Fruit fly (Drosophila melanogaster) whole organism, embryonic: ENCODE results near the gene CG10011.

Experiments used
- Ada2b ChIP-seq: fragments of 200-800 bp; sonication (Bioruptor generic); IDR thresholded peaks from 2 replicates; pipeline ENCODE4 v1.3.6; 2022; ENCODE audit warnings: missing biosample characterization, missing genetic modification characterization
- Asciz ChIP-seq: fragments of 200-800 bp; sonication (Bioruptor generic); optimal IDR thresholded peaks from 2 replicates; lab custom pipeline; 2017; ENCODE audit warnings: missing biosample characterization, mild to moderate bottlenecking, missing genetic modification characterization, missing genetic modification reagents
- B-H2 ChIP-seq: fragments of 200-800 bp; sonication (Bioruptor generic); optimal IDR thresholded peaks from 2 replicates; lab custom pipeline; 2018; ENCODE audit warnings: missing biosample characterization, mild to moderate bottlenecking, missing genetic modification characterization
- CG10274 ChIP-seq: fragments of 200-800 bp; sonication (Bioruptor generic); optimal IDR thresholded peaks from 3 replicates; lab custom pipeline; 2017; ENCODE audit warnings: missing biosample characterization, mild to moderate bottlenecking, missing genetic modification characterization
- CG11723 ChIP-seq: fragments of 200-800 bp; sonication (Bioruptor generic); optimal IDR thresholded peaks from 2 replicates; lab custom pipeline; 2017; ENCODE audit warnings: missing biosample characterization, mild to moderate bottlenecking, missing genetic modification characterization
- CG12659 ChIP-seq: fragments of 200-800 bp; sonication (Bioruptor generic); optimal IDR thresholded peaks from 3 replicates; lab custom pipeline; 2017; ENCODE audit warnings: mild to moderate bottlenecking, missing biosample characterization, missing genetic modification reagents, missing genetic modification characterization
- CG15011 ChIP-seq: fragments of 200-800 bp; sonication (Bioruptor generic); optimal IDR thresholded peaks from 3 replicates; lab custom pipeline; 2018; ENCODE audit warnings: missing biosample characterization, mild to moderate bottlenecking, missing genetic modification characterization
- CG15269 ChIP-seq: fragments of 200-800 bp; sonication (Bioruptor generic); optimal IDR thresholded peaks from 2 replicates; lab custom pipeline; 2018; ENCODE audit warnings: missing biosample characterization, mild to moderate bottlenecking, missing genetic modification characterization, moderate library complexity
- CG15479 ChIP-seq: fragments of 200-800 bp; sonication (Bioruptor generic); optimal IDR thresholded peaks from 3 replicates; lab custom pipeline; 2019; ENCODE audit warnings: missing biosample characterization, mild to moderate bottlenecking, missing genetic modification characterization, moderate library complexity
- CG17186 ChIP-seq: fragments of 200-800 bp; sonication (Bioruptor generic); optimal IDR thresholded peaks from 3 replicates; lab custom pipeline; 2017; ENCODE audit warnings: missing biosample characterization, missing genetic modification reagents, missing genetic modification characterization
- CG7963 ChIP-seq: fragments of 200-800 bp; sonication (Bioruptor generic); IDR thresholded peaks from 3 replicates; pipeline ENCODE4 v1.3.6; 2022; ENCODE audit warnings: missing biosample characterization, missing genetic modification characterization; ENCODE audit not compliant: partially characterized antibody
- CG8924 ChIP-seq: fragments of 200-800 bp; optimal IDR thresholded peaks from 3 replicates; lab custom pipeline; 2019; ENCODE audit warnings: missing biosample characterization, mild to moderate bottlenecking, missing genetic modification characterization, moderate library complexity
- CG9727 ChIP-seq: fragments of 200-800 bp; sonication (Bioruptor generic); optimal IDR thresholded peaks from 3 replicates; lab custom pipeline; 2017; ENCODE audit warnings: missing biosample characterization, mild to moderate bottlenecking, missing genetic modification characterization
- CTCF ChIP-seq: fragments of 200-800 bp; sonication (Bioruptor generic); optimal IDR thresholded peaks from 2 replicates; lab custom pipeline; 2017; ENCODE audit warnings: missing biosample characterization, mild to moderate bottlenecking, missing genetic modification characterization, moderate library complexity
- CoRest ChIP-seq: fragments of 200-800 bp; sonication (Bioruptor generic); optimal IDR thresholded peaks from 3 replicates; lab custom pipeline; 2018; ENCODE audit warnings: missing biosample characterization, mild to moderate bottlenecking, missing genetic modification characterization, moderate library complexity
- Dad ChIP-seq: fragments of 200-800 bp; sonication (Bioruptor generic); optimal IDR thresholded peaks from 3 replicates; lab custom pipeline; 2016; ENCODE audit warnings: missing biosample characterization, missing genetic modification characterization
- Dfd ChIP-seq, 2 experiments: fragments of >200 bp; optimal IDR thresholded peaks; 2 replicates each; lab custom pipeline; 2017; ENCODE audit warnings: missing biosample characterization in 2 of 2, missing genetic modification characterization in 2 of 2
- Ets65A ChIP-seq: fragments of 200-800 bp; sonication (Bioruptor generic); peaks from one replicate; lab custom pipeline; 2016; ENCODE audit warnings: missing biosample characterization, missing genetic modification characterization
- Hr39 ChIP-seq: fragments of >200 bp; optimal IDR thresholded peaks from 2 replicates; lab custom pipeline; 2017
- Hr78 ChIP-seq, 2 experiments: fragments of 200-800 bp in 1 of 2; fragments of >200 bp in 1 of 2; sonication (Bioruptor generic) in 1 of 2; optimal IDR thresholded peaks; 2 replicates each; lab custom pipeline; 2017 to 2019; ENCODE audit warnings: missing biosample characterization in 2 of 2, missing genetic modification characterization in 2 of 2, mild to moderate bottlenecking in 1 of 2, moderate library complexity in 1 of 2
- Kr ChIP-seq: fragments of 200-800 bp; sonication (Bioruptor generic); optimal IDR thresholded peaks from 2 replicates; lab custom pipeline; 2017; ENCODE audit warnings: missing biosample characterization, mild to moderate bottlenecking, missing genetic modification characterization
- Med ChIP-seq: fragments of 200-800 bp; sonication (Bioruptor generic); peaks from one replicate; lab custom pipeline; 2016; ENCODE audit warnings: missing biosample characterization, missing genetic modification characterization, mild to moderate bottlenecking, inconsistent platforms, moderate library complexity
- Sox102F ChIP-seq: fragments of 200-800 bp; sonication (Bioruptor generic); optimal IDR thresholded peaks from 2 replicates; lab custom pipeline; 2018; ENCODE audit warnings: missing biosample characterization, mild to moderate bottlenecking, missing genetic modification characterization, moderate library complexity
- YL-1 ChIP-seq: fragments of 200-800 bp; sonication (Bioruptor generic); optimal IDR thresholded peaks from 3 replicates; lab custom pipeline; 2017; ENCODE audit warnings: missing biosample characterization, mild to moderate bottlenecking, missing genetic modification characterization
- cg ChIP-seq: fragments of 200-800 bp; sonication (Bioruptor generic); optimal IDR thresholded peaks from 3 replicates; lab custom pipeline; 2019; ENCODE audit warnings: missing biosample characterization, mild to moderate bottlenecking, missing genetic modification characterization, moderate library complexity
- esg ChIP-seq: fragments of 200-800 bp; sonication (Bioruptor generic); conservative IDR thresholded peaks from 2 replicates; pipeline ENCODE4 v1.3.6; 2022; ENCODE audit warnings: missing biosample characterization, missing genetic modification characterization
- grn ChIP-seq: fragments of 200-800 bp; sonication (Bioruptor generic); optimal IDR thresholded peaks from 3 replicates; lab custom pipeline; 2017; ENCODE audit warnings: missing biosample characterization, missing genetic modification characterization
- gt ChIP-seq: fragments of 200-800 bp; sonication (Bioruptor generic); IDR thresholded peaks from 2 replicates; pipeline ENCODE4 v1.3.6; 2022; ENCODE audit warnings: missing biosample characterization, missing genetic modification characterization
- oc ChIP-seq: fragments of 200-800 bp; sonication (Bioruptor generic); optimal IDR thresholded peaks from 2 replicates; lab custom pipeline; 2018; ENCODE audit warnings: missing biosample characterization, mild to moderate bottlenecking, missing genetic modification characterization, moderate library complexity
- pfk ChIP-seq: fragments of 200-800 bp; sonication (Bioruptor generic); optimal IDR thresholded peaks from 2 replicates; lab custom pipeline; 2018; ENCODE audit warnings: missing biosample characterization, mild to moderate bottlenecking, missing genetic modification characterization, moderate library complexity
- sens ChIP-seq: fragments of 200-800 bp; sonication (Bioruptor generic); peaks from one replicate; lab custom pipeline; 2016; ENCODE audit warnings: missing biosample characterization, missing genetic modification characterization
- sim ChIP-seq: fragments of 200-800 bp; sonication (Bioruptor generic); IDR thresholded peaks from 2 replicates; pipeline ENCODE4 v1.3.6; 2022; ENCODE audit warnings: missing biosample characterization, missing genetic modification characterization
- slbo ChIP-seq: fragments of 200-800 bp; sonication (Bioruptor generic); IDR thresholded peaks from 2 replicates; pipeline ENCODE4 v1.3.6; 2022; ENCODE audit warnings: missing biosample characterization, missing genetic modification characterization
- tgo ChIP-seq: fragments of 200-800 bp; sonication (Bioruptor generic); IDR thresholded peaks from 3 replicates; pipeline ENCODE4 v1.3.6; 2022; ENCODE audit warnings: missing biosample characterization, missing genetic modification characterization
- tin ChIP-seq: fragments of 200-800 bp; sonication (Bioruptor generic); optimal IDR thresholded peaks from 3 replicates; lab custom pipeline; 2016; ENCODE audit warnings: missing biosample characterization, missing genetic modification characterization
- vfl ChIP-seq: fragments of 200-800 bp; sonication (Bioruptor generic); optimal IDR thresholded peaks from 2 replicates; lab custom pipeline; 2016; ENCODE audit warnings: missing biosample characterization, missing genetic modification characterization

Gene CG10011

DNA sequence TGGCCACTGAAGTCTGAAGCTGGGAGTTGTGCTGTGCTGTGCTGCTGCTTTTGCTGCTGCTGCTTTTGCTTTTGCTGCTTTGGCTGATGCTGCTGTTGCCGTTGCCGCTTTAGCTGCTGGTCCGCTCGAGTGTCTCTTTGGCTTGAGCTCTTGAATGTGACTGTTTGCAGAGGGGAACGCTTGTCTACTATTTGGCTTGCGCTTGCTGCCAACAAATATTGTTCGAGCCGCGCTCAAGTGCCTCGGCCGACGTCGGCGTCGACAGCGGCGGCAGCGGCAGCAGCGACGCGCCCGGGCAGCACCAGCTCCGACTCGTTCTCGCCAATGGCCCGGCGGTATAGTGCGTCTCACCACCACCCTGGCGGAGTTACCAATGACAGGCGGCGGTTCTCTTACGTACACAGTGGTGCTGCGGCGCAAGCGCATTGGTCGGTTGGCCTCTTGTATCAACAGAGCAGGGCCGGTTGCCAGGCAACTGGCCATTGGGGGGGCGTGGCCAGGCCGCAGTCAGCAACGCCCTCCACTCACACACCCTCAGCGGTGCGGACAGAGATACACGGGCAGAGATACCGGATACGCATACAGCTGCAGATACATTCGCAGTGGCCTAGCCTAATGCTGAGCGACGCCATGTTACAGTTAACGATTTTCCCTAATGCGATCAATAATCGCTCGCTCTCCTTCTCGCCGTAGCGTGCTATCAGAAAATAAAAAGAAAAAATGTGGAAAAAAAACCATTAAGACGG, 49.6 kb downstream of the CG10011 start, which contains the start of gene fkh (continued):
- TF ChIP-seq B-H2 (GFP tag; lab: Kevin White, UChicago): peak; percentile 95
- peak; percentile 96 for TF ChIP-seq CG12659
- peak; percentile 96 for TF ChIP-seq CG11723 (GFP tag; lab: Kevin White, UChicago)
- TF ChIP-seq YL-1: peak; percentile 94
- TF ChIP-seq CG9727: peak; percentile 97

DNA sequence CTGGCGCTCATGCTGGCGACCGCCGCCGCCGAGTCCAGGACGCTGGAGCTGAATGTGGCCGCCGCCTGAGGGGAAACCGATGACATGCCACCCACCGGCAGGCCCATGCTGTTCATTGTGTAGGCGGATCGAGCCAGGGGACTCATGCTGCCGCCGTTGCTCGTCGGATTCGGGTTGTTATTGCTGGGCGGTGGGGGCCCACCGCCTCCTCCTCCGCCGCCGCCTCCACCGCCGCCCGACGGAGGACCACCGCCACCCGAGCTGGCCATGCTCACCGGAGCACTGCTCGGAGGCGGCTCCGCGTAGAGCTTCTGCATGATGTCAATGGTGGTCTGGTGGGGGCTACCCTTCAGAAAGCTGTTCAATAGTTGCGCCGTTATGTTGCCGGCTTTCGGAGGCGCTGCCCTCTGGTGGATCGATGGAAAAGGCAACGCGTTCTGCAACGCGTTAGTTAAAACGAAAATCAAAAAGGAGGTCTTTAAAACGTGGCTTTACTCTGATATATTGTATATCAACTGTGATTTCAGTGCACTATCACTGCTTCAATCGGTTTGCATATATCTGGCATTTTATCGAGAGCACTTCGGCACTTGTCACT, 50.6 kb downstream of the CG10011 start:
- TF ChIP-seq Med (GFP tag; lab: Kevin White, UChicago) (peak; percentile 24), Hr39 (lab: Kevin White, UChicago) (peak; percentile 76), CG8924 (tag; lab: Kevin White, UChicago) (no peak), Ada2b (no peak), Sox102F (GFP tag; lab: Kevin White, UChicago) (no peak), slbo (GFP tag; lab: Robert Waterston, UW) (0 out of 2 replicates have a peak, but pooled peaks have one; percentile 16), sens (GFP tag; lab: Kevin White, UChicago) (peak; percentile 37), CoRest (tag; lab: Kevin White, UChicago) (no peak), pfk (GFP tag; lab: Kevin White, UChicago) (no peak)

DNA sequence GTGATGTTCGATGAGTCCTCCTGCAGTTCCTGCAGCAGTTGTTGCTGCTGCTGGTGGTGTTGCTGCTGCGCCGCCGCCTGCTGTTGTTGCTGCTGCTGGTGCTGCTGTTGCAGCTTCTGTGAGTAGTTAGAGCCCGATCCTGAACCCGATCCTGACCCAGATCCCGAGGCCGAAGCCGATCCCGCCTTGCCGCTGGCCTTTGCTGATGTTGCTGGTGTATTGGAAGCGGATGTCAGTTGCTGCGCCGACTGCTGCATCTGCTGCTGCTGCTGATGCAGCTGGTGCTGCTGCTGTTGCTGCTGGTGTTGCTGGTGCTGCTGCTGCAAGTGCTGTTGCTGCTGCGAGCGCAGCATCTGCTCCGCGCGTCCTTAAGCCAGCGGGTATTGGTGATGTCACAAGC, 52.3 kb downstream of the CG10011 start:
- TF ChIP-seq CG10274 (GFP tag; lab: Kevin White, UChicago): no peak
- TF ChIP-seq gt (GFP tag; lab: Robert Waterston, UW): no peak
- peak; percentile 15 for TF ChIP-seq Ets65A (GFP tag; lab: Kevin White, UChicago)
- TF ChIP-seq CTCF: no peak
- TF ChIP-seq Dfd (GFP tag; optimal IDR thresholded peaks at IDR 0.05; lab: Kevin White, UChicago): peak in 1 of 2 experiments; percentile 55
- TF ChIP-seq vfl (GFP tag; lab: Kevin White, UChicago): no peak
- no peak for TF ChIP-seq Dad (GFP tag; lab: Kevin White, UChicago)

DNA sequence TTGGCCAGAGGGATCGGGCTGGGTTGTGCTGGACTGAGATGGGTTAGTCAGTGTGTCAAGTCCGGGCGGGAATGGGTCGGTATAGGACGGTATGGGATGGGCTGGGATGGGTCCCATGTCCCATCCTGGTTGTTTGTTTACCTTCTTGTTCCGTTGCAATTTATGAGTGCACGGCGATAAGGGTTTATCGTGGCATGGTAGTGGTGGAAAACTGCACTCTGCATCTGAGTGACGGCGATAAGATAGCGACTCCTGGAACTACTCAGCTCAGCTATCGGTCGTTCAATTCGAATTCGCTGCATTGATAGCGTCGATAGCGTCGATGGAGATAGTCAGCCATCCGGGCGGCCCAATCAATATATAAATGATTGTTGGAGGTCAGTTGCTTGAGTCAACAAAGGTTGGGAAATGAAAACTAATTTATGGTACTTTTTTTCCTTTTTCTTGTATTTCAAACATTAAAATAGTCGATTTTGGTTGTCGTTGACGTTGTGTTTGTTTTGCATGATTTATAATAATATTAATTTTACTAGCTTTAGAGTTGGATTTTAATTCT, 54.3 kb downstream of the CG10011 start:
- TF ChIP-seq CG17186 (GFP tag; lab: Kevin White, UChicago) (no peak), CG15479 (GFP tag; lab: Kevin White, UChicago) (peak; percentile 64), CG15011 (no peak), cg (no peak), sim (no peak), esg (no peak), grn (GFP tag; lab: Kevin White, UChicago) (peak; percentile 82), Med (GFP tag; lab: Kevin White, UChicago) (peak; percentile 60), Kr (GFP tag; lab: Kevin White, UChicago) (peak; percentile 39), CG7963 (GFP tag; lab: Robert Waterston, UW) (no peak), B-H2 (GFP tag; lab: Kevin White, UChicago) (no peak), tin (GFP tag; lab: Kevin White, UChicago) (no peak), Asciz (GFP tag; lab: Kevin White, UChicago) (no peak), oc (tag; lab: Kevin White, UChicago) (no peak), tgo (GFP tag; lab: Robert Waterston, UW) (no peak), Hr78 (GFP tag; optimal IDR thresholded peaks at IDR 0.05; lab: Kevin White, UChicago) (peak in 1 of 2 experiments; percentile 9), CG15269 (tag; lab: Kevin White, UChicago) (no peak), sens (GFP tag; lab: Kevin White, UChicago) (peak; percentile 25)
